Worm (Caenorhabditis elegans) whole organism, young adult: Measurements from ENCODE around the gene srb-17.

ENCODE experiments used
- B0336.3 ChIP-seq: fragments of 200-800 bp; sonication (Bioruptor generic); IDR thresholded peaks from 2 replicates; pipeline ENCODE4 v1.3.6; 2022; ENCODE audit warnings: missing genetic modification characterization, missing compliant biosample characterization
- F55B11.4 ChIP-seq: sonication (generic microtip); optimal IDR thresholded peaks from 2 replicates; lab custom pipeline; 2016; ENCODE audit warnings: missing compliant biosample characterization, missing genetic modification characterization, borderline replicate concordance; ENCODE audit not compliant: insufficient read depth
- Y95B8A.8 ChIP-seq: fragments of 200-800 bp; sonication (Bioruptor generic); IDR thresholded peaks from 2 replicates; pipeline ENCODE4 v1.3.6; 2022; ENCODE audit warnings: missing genetic modification reagents, missing genetic modification characterization, missing compliant biosample characterization
- akir-1 ChIP-seq: fragments of 200-800 bp; sonication (Bioruptor generic); optimal IDR thresholded peaks from 2 replicates; lab custom pipeline; 2018; ENCODE audit warnings: mild to moderate bottlenecking, missing genetic modification characterization, moderate library complexity, missing compliant biosample characterization
- atf-7 ChIP-seq: sonication (generic microtip); optimal IDR thresholded peaks from 2 replicates; lab custom pipeline; 2017; ENCODE audit warnings: mild to moderate bottlenecking, missing genetic modification characterization, missing compliant biosample characterization
- athp-1 ChIP-seq: sonication (generic microtip); optimal IDR thresholded peaks from 2 replicates; lab custom pipeline; 2017; ENCODE audit warnings: mild to moderate bottlenecking, missing genetic modification characterization, missing compliant biosample characterization
- attf-6 ChIP-seq: fragments of 200-800 bp; sonication (Bioruptor generic); IDR thresholded peaks from 2 replicates; pipeline ENCODE4 v1.3.6; 2022; ENCODE audit warnings: missing genetic modification reagents, missing genetic modification characterization, missing compliant biosample characterization
- bed-2 ChIP-seq: fragments of 200-800 bp; sonication (Bioruptor generic); IDR thresholded peaks from 2 replicates; pipeline ENCODE4 v1.3.6; 2022; ENCODE audit warnings: missing genetic modification reagents, missing genetic modification characterization, missing compliant biosample characterization
- cebp-1 ChIP-seq, 2 experiments: fragments of 200-800 bp in 1 of 2; sonication (Bioruptor generic) in 1 of 2; sonication (generic microtip) in 1 of 2; IDR thresholded peaks in 1 of 2; optimal IDR thresholded peaks in 1 of 2; 2 replicates each; pipeline versions ENCODE4 v1.3.6 to Lab custom; 2017 to 2022; ENCODE audit warnings: missing compliant biosample characterization in 2 of 2, missing genetic modification characterization in 2 of 2, mild to moderate bottlenecking in 1 of 2, missing genetic modification reagents in 1 of 2, moderate library complexity in 1 of 2
- ceh-100 ChIP-seq: fragments of 200-800 bp; sonication (Bioruptor generic); IDR thresholded peaks from 2 replicates; pipeline ENCODE4 v1.3.6; 2022; ENCODE audit warnings: missing genetic modification reagents, missing genetic modification characterization, missing compliant biosample characterization
- dox-1 ChIP-seq: fragments of 200-800 bp; sonication (Bioruptor generic); IDR thresholded peaks from 2 replicates; pipeline ENCODE4 v1.3.6; 2022; ENCODE audit warnings: missing genetic modification reagents, missing genetic modification characterization, missing compliant biosample characterization
- ets-4 ChIP-seq: fragments of 200-800 bp; sonication (Bioruptor generic); optimal IDR thresholded peaks from 2 replicates; lab custom pipeline; 2018; ENCODE audit warnings: mild to moderate bottlenecking, missing genetic modification characterization, missing compliant biosample characterization
- fkh-3 ChIP-seq: sonication (generic microtip); optimal IDR thresholded peaks from 2 replicates; lab custom pipeline; 2016; ENCODE audit warnings: mild to moderate bottlenecking, missing genetic modification characterization, missing compliant biosample characterization
- hlh-12 ChIP-seq: sonication (generic microtip); optimal IDR thresholded peaks from 2 replicates; lab custom pipeline; 2016; ENCODE audit warnings: missing genetic modification characterization, missing compliant biosample characterization
- hrde-1 ChIP-seq: sonication (generic microtip); optimal IDR thresholded peaks from 2 replicates; lab custom pipeline; 2016; ENCODE audit warnings: missing genetic modification characterization, mild to moderate bottlenecking, missing compliant biosample characterization, moderate library complexity, missing genotype, missing genetic modification reagents, borderline replicate concordance
- lin-40 ChIP-seq: sonication (generic microtip); optimal IDR thresholded peaks from 2 replicates; lab custom pipeline; 2016; ENCODE audit warnings: missing genetic modification characterization, mild to moderate bottlenecking, missing compliant biosample characterization, missing genotype, missing genetic modification reagents
- lin-54 ChIP-seq: fragments of 200-800 bp; sonication (Bioruptor generic); optimal IDR thresholded peaks from 2 replicates; lab custom pipeline; 2018; ENCODE audit warnings: mild to moderate bottlenecking, missing genetic modification characterization, missing compliant biosample characterization
- lir-1 ChIP-seq: fragments of 200-800 bp; sonication (Bioruptor generic); conservative IDR thresholded peaks from 2 replicates; pipeline ENCODE4 v1.3.6; 2022; ENCODE audit warnings: missing genetic modification reagents, missing genetic modification characterization, missing compliant biosample characterization
- mes-4 ChIP-seq: sonication (generic microtip); optimal IDR thresholded peaks from 2 replicates; lab custom pipeline; 2016; ENCODE audit warnings: missing genotype, missing genetic modification characterization, missing compliant biosample characterization
- mxl-1 ChIP-seq: sonication (generic microtip); optimal IDR thresholded peaks from 2 replicates; lab custom pipeline; 2016; ENCODE audit warnings: missing genetic modification characterization, missing compliant biosample characterization
- nfyb-1 ChIP-seq: fragments of 200-800 bp; sonication (Bioruptor generic); IDR thresholded peaks from 2 replicates; pipeline ENCODE4 v1.3.6; 2022; ENCODE audit warnings: missing genetic modification reagents, missing genetic modification characterization, missing compliant biosample characterization
- nhr-179 ChIP-seq: sonication (generic microtip); optimal IDR thresholded peaks from 2 replicates; lab custom pipeline; 2016; ENCODE audit warnings: mild to moderate bottlenecking, missing genetic modification characterization, missing compliant biosample characterization
- nhr-80 ChIP-seq: sonication (generic microtip); optimal IDR thresholded peaks from 2 replicates; lab custom pipeline; 2016; ENCODE audit warnings: missing genetic modification characterization, missing compliant biosample characterization
- pha-4 ChIP-seq: fragments of 150-350 bp; sonication (generic microtip); optimal IDR thresholded peaks from 2 replicates; lab custom pipeline; 2014; ENCODE audit warnings: missing biosample characterization, missing genetic modification reagents, missing genetic modification characterization
- snpc-1.1 ChIP-seq: sonication (generic microtip); optimal IDR thresholded peaks from 2 replicates; lab custom pipeline; 2017; ENCODE audit warnings: missing genetic modification characterization, mild to moderate bottlenecking, missing compliant biosample characterization, antibody characterized with exemption, moderate library complexity, missing genotype, missing genetic modification reagents; ENCODE audit not compliant: insufficient read depth
- zfh-2 ChIP-seq: fragments of 200-800 bp; sonication (Bioruptor generic); conservative IDR thresholded peaks from 2 replicates; pipeline ENCODE4 v1.3.6; 2022; ENCODE audit warnings: missing genetic modification reagents, missing genetic modification characterization, missing compliant biosample characterization
- ztf-18 ChIP-seq: sonication (generic microtip); optimal IDR thresholded peaks from 2 replicates; lab custom pipeline; 2016; ENCODE audit warnings: missing genotype, mild to moderate bottlenecking, missing genetic modification characterization, missing compliant biosample characterization
- ztf-3 ChIP-seq: fragments of 200-800 bp; sonication (Bioruptor generic); optimal IDR thresholded peaks from 2 replicates; lab custom pipeline; 2018; ENCODE audit warnings: mild to moderate bottlenecking, missing genetic modification characterization, missing compliant biosample characterization
- ztf-6 ChIP-seq: fragments of 200-800 bp; sonication (Bioruptor generic); IDR thresholded peaks from 2 replicates; pipeline ENCODE4 v1.3.6; 2022; ENCODE audit warnings: missing genetic modification reagents, missing genetic modification characterization, missing compliant biosample characterization

Gene srb-17

ce11 chrIV:10469494-10469893, 12.5 kb upstream of the srb-17 start, which contains the start of gene ugt-44:
TSS of gene ugt-44 (plus strand) at chrIV:10469741.
- TF ChIP-seq Y95B8A.8 (GFP tag; lab: Robert Waterston, UW) (no peak), lin-54 (no peak), dox-1 (GFP tag; lab: Robert Waterston, UW) (peak; percentile 40; the same call in 1 of the 2 replicates), fkh-3 (no peak), ztf-6 (GFP tag; lab: Robert Waterston, UW) (no peak), B0336.3 (GFP tag; lab: Robert Waterston, UW) (0 out of 2 replicates have a peak, but pooled peaks have one; percentile 23), nhr-80 (tag; lab: Kevin White, UChicago) (peak; percentile 66), mxl-1 (tag; lab: Kevin White, UChicago) (no peak), nfyb-1 (GFP tag; lab: Robert Waterston, UW) (no peak), nhr-179 (tag; lab: Kevin White, UChicago) (no peak), lir-1 (no peak), ztf-18 (no peak), atf-7 (tag; lab: Kevin White, UChicago) (peak; percentile 81), ets-4 (GFP tag; lab: Kevin White, UChicago) (peak; percentile 71), hrde-1 (tag; lab: Kevin White, UChicago) (no peak), hlh-12 (tag; lab: Kevin White, UChicago) (no peak), snpc-1.1 (tag; lab: Kevin White, UChicago) (no peak), akir-1 (no peak)
- TF ChIP-seq, all 124 proteins: peak for 5

ce11 chrIV:10468662-10469061, 11.6 kb upstream of the srb-17 start:
- TF ChIP-seq nhr-80 (tag; lab: Kevin White, UChicago) (peak; percentile 59), lin-40 (no peak)

ce11 chrIV:10467347-10467746, 10.3 kb upstream of the srb-17 start:
- TF ChIP-seq ztf-6 (GFP tag; lab: Robert Waterston, UW) (no peak), atf-7 (tag; lab: Kevin White, UChicago) (peak; percentile 5), athp-1 (tag; lab: Kevin White, UChicago) (no peak), cebp-1 (GFP tag; IDR thresholded peaks at IDR 0.05; lab: Robert Waterston, UW) (0 out of 2 replicates have a peak, but pooled peaks have one; percentile 29), cebp-1 (tag; optimal IDR thresholded peaks at IDR 0.05; lab: Kevin White, UChicago) (peak; percentile 44), mes-4 (tag; lab: Kevin White, UChicago) (no peak), zfh-2 (GFP tag; lab: Robert Waterston, UW) (no peak), ztf-3 (GFP tag; lab: Kevin White, UChicago) (no peak), pha-4 (tag; lab: Kevin White, UChicago) (no peak), nhr-80 (tag; lab: Kevin White, UChicago) (peak; percentile 89), F55B11.4 (no peak), attf-6 (GFP tag; lab: Robert Waterston, UW) (no peak)
- TF ChIP-seq, all 124 proteins: peak for 3

- TF ChIP-seq akir-1 (no peak), bed-2 (GFP tag; lab: Robert Waterston, UW) (no peak), nhr-80 (tag; lab: Kevin White, UChicago) (peak; percentile 73), cebp-1 (GFP tag; IDR thresholded peaks at IDR 0.05; lab: Robert Waterston, UW) (peak; percentile 55; the same call in 1 of the 2 replicates), cebp-1 (tag; optimal IDR thresholded peaks at IDR 0.05; lab: Kevin White, UChicago) (peak; percentile 57)
Observed at ce11 chrIV:10466398-10466797, 9.4 kb upstream of the srb-17 start.

- TF ChIP-seq ceh-100 (GFP tag; lab: Robert Waterston, UW) = no peak
Observed at ce11 chrIV:10465764-10466163, 8.7 kb upstream of the srb-17 start.
